Worm (Caenorhabditis elegans): ENCODE data around the gene ins-32.

- TF ChIP-seq dao-5 (tag; optimal IDR thresholded peaks at IDR 0.05) (no peak), W03F9.2 (tag; optimal IDR thresholded peaks at IDR 0.05) (no peak), him-1 (tag; optimal IDR thresholded peaks at IDR 0.05) (no peak)
These were observed 2.4 kb upstream of the ins-32 start for ce11 chrII:3805518-3805917.
